Fruit fly (Drosophila melanogaster) whole organism, wandering third instar larva: ENCODE data around the gene CG11030.

Source experiments
- Abd-B ChIP-seq: fragments of >200 bp; optimal IDR thresholded peaks from 2 replicates; lab custom pipeline; 2017; ENCODE audit warnings: missing biosample characterization, missing genetic modification characterization
- CG9705 ChIP-seq: fragments of 200-800 bp; sonication (Bioruptor generic); optimal IDR thresholded peaks from 2 replicates; lab custom pipeline; 2018; ENCODE audit warnings: missing biosample characterization, mild to moderate bottlenecking, missing genetic modification characterization
- CrebA ChIP-seq: fragments of 200-800 bp; sonication (Bioruptor generic); optimal IDR thresholded peaks from 2 replicates; lab custom pipeline; 2016; ENCODE audit warnings: missing biosample characterization, mild to moderate bottlenecking, missing genetic modification characterization, borderline replicate concordance
- Dfd ChIP-seq: fragments of >200 bp; optimal IDR thresholded peaks from 2 replicates; lab custom pipeline; 2017; ENCODE audit warnings: missing biosample characterization, missing genetic modification characterization
- Dif ChIP-seq: fragments of 200-275, 200-300 bp; sonication (Bioruptor generic); optimal IDR thresholded peaks from 2 replicates; lab custom pipeline; 2018; ENCODE audit warnings: missing biosample characterization, missing genetic modification characterization; ENCODE audit not compliant: partially characterized antibody
- GATAd ChIP-seq: sonication (Bioruptor generic); optimal IDR thresholded peaks from 2 replicates; lab custom pipeline; 2016; ENCODE audit warnings: missing biosample characterization, missing genetic modification characterization
- HLH106 ChIP-seq: fragments of 200-800 bp; optimal IDR thresholded peaks from 3 replicates; lab custom pipeline; 2019; ENCODE audit warnings: missing biosample characterization, mild to moderate bottlenecking, missing genetic modification characterization, moderate library complexity
- Hnf4 ChIP-seq: fragments of 200-800 bp; sonication (Bioruptor generic); optimal IDR thresholded peaks from 2 replicates; lab custom pipeline; 2016; ENCODE audit warnings: missing biosample characterization, mild to moderate bottlenecking, missing genetic modification characterization
- Hr78 ChIP-seq: fragments of >200 bp; optimal IDR thresholded peaks from 2 replicates; lab custom pipeline; 2017; ENCODE audit warnings: missing biosample characterization, missing genetic modification characterization
- Hr83 ChIP-seq: fragments of 200-300 bp; sonication (Bioruptor generic); optimal IDR thresholded peaks from 2 replicates; lab custom pipeline; 2016; ENCODE audit warnings: missing biosample characterization, mild to moderate bottlenecking, missing genetic modification characterization, moderate library complexity; ENCODE audit not compliant: poor library complexity, severe bottlenecking
- Jra ChIP-seq: sonication (Bioruptor generic); optimal IDR thresholded peaks from 2 replicates; lab custom pipeline; 2016; ENCODE audit warnings: missing biosample characterization, missing genetic modification characterization
- Mio ChIP-seq: sonication (Bioruptor generic); optimal IDR thresholded peaks from 2 replicates; lab custom pipeline; 2016; ENCODE audit warnings: missing biosample characterization, missing genetic modification characterization
- Myc ChIP-seq: fragments of >200 bp; optimal IDR thresholded peaks from 2 replicates; lab custom pipeline; 2017
- N ChIP-seq: fragments of >200 bp; optimal IDR thresholded peaks from 2 replicates; lab custom pipeline; 2018; ENCODE audit warnings: missing biosample characterization, missing external identifiers, missing genetic modification characterization
- OdsH ChIP-seq: fragments of 200-800 bp; sonication (Bioruptor generic); optimal IDR thresholded peaks from 2 replicates; lab custom pipeline; 2016; ENCODE audit warnings: missing biosample characterization, mild to moderate bottlenecking, missing genetic modification characterization
- Rel ChIP-seq, 2 experiments: fragments of 200-800 bp; sonication (Bioruptor generic) in 1 of 2; optimal IDR thresholded peaks; 2 replicates in 1 of 2; 3 replicates in 1 of 2; lab custom pipeline; 2016 to 2019; ENCODE audit warnings: mild to moderate bottlenecking in 2 of 2, missing biosample characterization in 2 of 2, missing genetic modification characterization in 2 of 2, moderate library complexity in 1 of 2
- Sp1 ChIP-seq: fragments of 200-800 bp; sonication (Bioruptor generic); optimal IDR thresholded peaks from 3 replicates; lab custom pipeline; 2019; ENCODE audit warnings: missing biosample characterization, mild to moderate bottlenecking, missing genetic modification characterization, moderate library complexity
- br ChIP-seq: fragments of 200-800 bp; sonication (Bioruptor generic); optimal IDR thresholded peaks from 2 replicates; lab custom pipeline; 2016; ENCODE audit warnings: missing biosample characterization, missing genetic modification characterization
- dl ChIP-seq, 2 experiments: fragments of 175-275, 200-275 bp in 1 of 2; fragments of 200-275 bp in 1 of 2; sonication (Bioruptor generic); optimal IDR thresholded peaks; lab custom pipeline; 2018; ENCODE audit warnings: mild to moderate bottlenecking in 2 of 2, missing biosample characterization in 2 of 2, missing genetic modification characterization in 2 of 2, moderate library complexity in 2 of 2; ENCODE audit not compliant: partially characterized antibody in 2 of 2, insufficient read depth in 1 of 2
- dmrt93B ChIP-seq: fragments of 200-800 bp; sonication (Bioruptor generic); optimal IDR thresholded peaks from 2 replicates; lab custom pipeline; 2018; ENCODE audit warnings: missing biosample characterization, mild to moderate bottlenecking, missing genetic modification characterization
- ey ChIP-seq: fragments of 200-800 bp; sonication (Bioruptor generic); optimal IDR thresholded peaks from 2 replicates; lab custom pipeline; 2016; ENCODE audit warnings: missing biosample characterization, missing genetic modification characterization
- foxo ChIP-seq, 2 experiments: fragments of 200-800 bp; sonication (Bioruptor generic); optimal IDR thresholded peaks; 2 replicates in 1 of 2; 3 replicates in 1 of 2; lab custom pipeline; 2016 to 2017; ENCODE audit warnings: missing biosample characterization in 2 of 2, missing genetic modification characterization in 2 of 2
- fru ChIP-seq: fragments of 200-800 bp; sonication (Bioruptor generic); optimal IDR thresholded peaks from 3 replicates; lab custom pipeline; 2016; ENCODE audit warnings: missing biosample characterization, mild to moderate bottlenecking, missing genetic modification characterization
- h ChIP-seq: fragments of 200-800 bp; sonication (Bioruptor generic); optimal IDR thresholded peaks from 3 replicates; lab custom pipeline; 2016; ENCODE audit warnings: missing biosample characterization, mild to moderate bottlenecking, missing genetic modification characterization
- jim ChIP-seq: fragments of 175-275, 200-325 bp; sonication (Bioruptor generic); optimal IDR thresholded peaks from 2 replicates; lab custom pipeline; 2016; ENCODE audit warnings: missing biosample characterization, mild to moderate bottlenecking, missing genetic modification characterization
- lola ChIP-seq: fragments of >200 bp; optimal IDR thresholded peaks from 2 replicates; lab custom pipeline; 2017; ENCODE audit warnings: missing biosample characterization, missing genetic modification characterization
- pan ChIP-seq: fragments of >200 bp; optimal IDR thresholded peaks from 2 replicates; lab custom pipeline; 2017
- psq ChIP-seq: fragments of 200-800 bp; sonication (Bioruptor generic); optimal IDR thresholded peaks from 3 replicates; lab custom pipeline; 2017; ENCODE audit warnings: missing biosample characterization, mild to moderate bottlenecking, missing genetic modification characterization, moderate library complexity
- rgr ChIP-seq: fragments of 200-800 bp; sonication (Bioruptor generic); optimal IDR thresholded peaks from 3 replicates; lab custom pipeline; 2016; ENCODE audit warnings: missing biosample characterization, mild to moderate bottlenecking, missing genetic modification characterization
- sage ChIP-seq: fragments of 200-800 bp; sonication (Bioruptor generic); optimal IDR thresholded peaks from 2 replicates; lab custom pipeline; 2016; ENCODE audit warnings: missing biosample characterization, mild to moderate bottlenecking, missing genetic modification characterization
- sv ChIP-seq: fragments of 200-800 bp; sonication (Bioruptor generic); optimal IDR thresholded peaks from 3 replicates; lab custom pipeline; 2016; ENCODE audit warnings: missing biosample characterization, missing genetic modification characterization
- tai ChIP-seq: sonication (Bioruptor generic); optimal IDR thresholded peaks from 2 replicates; lab custom pipeline; 2016; ENCODE audit warnings: missing biosample characterization, missing genetic modification characterization
- usp ChIP-seq: fragments of >200 bp; optimal IDR thresholded peaks from 2 replicates; lab custom pipeline; 2017; ENCODE audit warnings: missing biosample characterization, missing genetic modification characterization
- woc ChIP-seq: sonication (Bioruptor generic); optimal IDR thresholded peaks from 2 replicates; lab custom pipeline; 2016; ENCODE audit warnings: missing biosample characterization, mild to moderate bottlenecking, missing genetic modification characterization

The CG11030 gene

DNA sequence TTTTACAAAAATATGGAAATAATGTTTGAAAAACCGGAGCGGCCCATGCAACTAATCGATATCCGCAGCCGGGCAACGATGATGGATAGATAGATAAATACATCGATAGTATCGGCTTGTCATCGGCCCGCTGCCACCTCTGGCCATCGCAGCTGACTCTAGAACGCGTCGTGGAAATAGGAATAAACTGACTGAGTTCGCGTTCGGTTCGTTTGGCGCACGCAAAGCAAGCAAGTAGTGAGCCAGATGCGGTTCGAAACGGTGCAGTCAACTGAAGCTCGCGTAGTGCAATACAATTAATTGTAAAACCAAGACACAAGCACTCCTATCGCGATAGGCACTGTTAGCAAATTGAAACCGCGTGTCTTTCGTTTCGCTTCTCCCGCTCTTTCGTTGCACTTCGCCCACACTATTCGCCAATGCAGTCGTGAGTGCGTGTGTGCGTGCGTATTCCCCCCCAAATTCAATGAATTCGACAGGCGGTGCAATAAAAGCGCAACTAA is at the start of gene CG11030:
CG11030 (plus strand) TSS at position 136 of the 503 bp plus-strand sequence.
- peak; percentile 84 for TF ChIP-seq psq (GFP tag; lab: Kevin White, UChicago)
- TF ChIP-seq Hr83 (GFP tag; lab: Kevin White, UChicago): peak; percentile 79
- no peak for TF ChIP-seq dmrt93B (GFP tag; lab: Kevin White, UChicago)
- no peak for TF ChIP-seq CrebA
- TF ChIP-seq h (GFP tag; lab: Kevin White, UChicago): peak; percentile 8

DNA sequence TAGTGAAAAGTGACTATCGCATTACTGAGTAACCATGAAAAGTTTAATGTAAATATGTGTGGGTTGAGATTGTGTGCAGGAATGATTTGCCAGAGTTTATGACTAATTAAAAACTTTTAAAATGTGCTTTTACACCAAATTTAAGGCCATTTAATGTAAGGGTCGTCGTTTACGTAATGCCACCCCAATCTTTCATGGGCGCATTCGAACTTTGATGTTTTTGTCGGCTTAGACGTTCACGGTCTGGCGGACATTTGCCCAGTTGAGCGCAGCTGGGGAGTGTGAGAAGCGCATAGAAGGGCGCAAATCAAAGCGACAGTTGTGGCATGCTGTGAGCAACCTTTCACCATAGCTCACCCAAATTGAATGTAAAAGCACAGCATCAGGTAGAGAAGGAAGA is 46.2 kb upstream of the CG11030 start, which contains the start of gene CG12511:
CG12511 (plus strand) TSS at position 301 of the 400 bp plus-strand sequence.
- no peak for TF ChIP-seq GATAd (GFP tag; lab: Kevin White, UChicago)
- TF ChIP-seq Hr83 (GFP tag; lab: Kevin White, UChicago): no peak
- no peak for TF ChIP-seq fru (GFP tag; lab: Kevin White, UChicago)
- TF ChIP-seq dl (GFP tag; optimal IDR thresholded peaks at IDR 0.05; lab: Kevin White, UChicago; ENCODE audit: insufficient read depth in 1 of 2, partially characterized antibody in 2 of 2): no peak

DNA sequence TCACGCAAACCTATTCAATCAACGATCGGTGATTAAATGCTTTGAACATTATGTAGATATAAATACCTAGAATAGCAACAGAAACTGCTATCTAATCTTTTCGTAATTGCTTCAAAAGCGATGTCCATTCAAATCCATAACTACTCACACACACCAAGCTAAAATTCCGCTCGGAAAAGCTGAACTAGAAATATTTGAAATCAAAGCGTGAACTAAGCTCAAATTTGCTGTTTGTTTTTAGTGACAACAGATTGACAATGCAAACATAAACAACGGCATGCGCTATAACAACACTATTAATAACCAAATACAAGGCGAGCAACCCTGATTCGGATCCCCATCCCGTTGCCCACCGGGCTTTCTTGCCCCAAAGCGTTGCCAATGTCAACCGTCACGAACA is 18.4 kb upstream of the CG11030 start, which contains the start of gene CG7236:
CG7236 (plus strand) TSS at position 301 of the 400 bp plus-strand sequence.
- TF ChIP-seq Rel (GFP tag; optimal IDR thresholded peaks at IDR 0.05; lab: Kevin White, UChicago) (no peak), Rel (tag; optimal IDR thresholded peaks at IDR 0.05; lab: Kevin White, UChicago) (no peak), Hr83 (GFP tag; lab: Kevin White, UChicago) (no peak), pan (no peak), rgr (GFP tag; lab: Kevin White, UChicago) (no peak), jim (GFP tag; lab: Kevin White, UChicago) (no peak), Dif (GFP tag; lab: Kevin White, UChicago) (no peak), lola (GFP tag; lab: Kevin White, UChicago) (no peak), Dfd (GFP tag; lab: Kevin White, UChicago) (no peak), Jra (GFP tag; lab: Kevin White, UChicago) (no peak), Abd-B (GFP tag; lab: Kevin White, UChicago) (no peak), dmrt93B (GFP tag; lab: Kevin White, UChicago) (no peak), Mio (GFP tag; lab: Kevin White, UChicago) (no peak), tai (no peak), Hr78 (no peak), N (GFP tag; lab: Kevin White, UChicago) (no peak)
- TF ChIP-seq, all 38 proteins: peak for 0

DNA sequence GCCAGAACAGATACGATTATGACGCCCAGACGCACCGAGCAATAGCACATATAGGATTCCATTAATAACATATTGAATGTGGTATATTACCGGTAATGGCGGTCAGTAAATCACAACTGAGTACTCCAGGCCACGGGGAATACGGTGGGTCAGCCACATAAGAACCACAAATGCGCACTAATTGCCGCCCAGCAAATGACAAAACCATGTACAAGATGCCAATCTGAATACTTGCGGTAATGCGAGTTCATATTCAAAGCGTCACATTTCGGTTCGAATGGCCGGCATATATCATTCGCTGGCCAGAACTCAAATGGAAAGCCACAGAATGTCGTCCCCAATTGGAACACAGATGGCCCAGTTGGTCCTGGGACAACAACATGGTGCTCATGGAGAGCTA is 7.9 kb upstream of the CG11030 start, which contains the start of the genes CG14007 and CG34011:
CG14007 (minus strand) TSS at position 101 of the 400 bp plus-strand sequence.
CG34011 (plus strand) TSS at position 122 of the 400 bp plus-strand sequence.
- TF ChIP-seq sage (GFP tag; lab: Kevin White, UChicago) (no peak), Dfd (GFP tag; lab: Kevin White, UChicago) (no peak), GATAd (GFP tag; lab: Kevin White, UChicago) (no peak), N (GFP tag; lab: Kevin White, UChicago) (no peak), HLH106 (no peak), foxo (GFP tag; optimal IDR thresholded peaks at IDR 0.05; lab: Kevin White, UChicago) (no peak), OdsH (GFP tag; lab: Kevin White, UChicago) (no peak), Hnf4 (GFP tag; lab: Kevin White, UChicago) (no peak), Rel (GFP tag; optimal IDR thresholded peaks at IDR 0.05; lab: Kevin White, UChicago) (no peak), Rel (tag; optimal IDR thresholded peaks at IDR 0.05; lab: Kevin White, UChicago) (no peak), Hr78 (no peak), Sp1 (no peak), fru (GFP tag; lab: Kevin White, UChicago) (no peak), woc (GFP tag; lab: Kevin White, UChicago) (no peak)
- TF ChIP-seq, all 38 proteins: peak for 0

DNA sequence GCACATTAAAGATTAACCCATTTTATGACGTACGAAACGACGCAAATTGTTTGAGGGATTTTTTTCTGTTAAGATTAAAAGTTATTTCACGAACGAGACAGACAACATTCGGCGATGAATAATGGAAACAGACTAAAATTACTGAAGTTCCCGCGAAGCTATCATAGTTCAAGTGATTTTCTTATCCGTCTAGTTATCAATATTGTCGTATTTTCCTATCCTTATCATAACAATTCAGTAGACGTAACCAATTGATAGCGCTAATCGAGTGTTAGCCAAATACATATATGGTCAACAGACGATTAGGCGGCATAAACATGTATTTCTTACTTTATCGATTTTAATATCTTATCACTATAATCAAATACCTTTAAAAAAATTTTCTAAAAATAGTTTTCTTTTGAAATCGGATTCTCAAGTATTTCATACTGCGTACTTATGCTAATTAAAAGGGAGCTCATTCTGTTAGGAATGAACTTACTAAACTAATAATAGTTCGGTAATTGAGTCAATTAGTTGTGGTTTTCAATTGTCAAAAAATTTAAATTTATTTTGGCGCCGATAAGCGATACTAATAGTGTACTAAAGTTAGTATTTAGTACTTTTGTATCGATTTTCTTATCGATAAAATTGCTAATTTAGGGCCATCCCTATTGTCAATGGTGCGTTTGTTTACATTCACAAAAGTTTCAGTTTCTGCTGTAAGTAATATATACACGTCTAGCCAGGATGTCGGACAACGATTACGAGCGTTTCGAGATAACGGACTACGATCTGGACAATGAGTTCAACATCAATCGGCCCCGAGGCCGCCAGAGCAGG is 3.8 kb upstream of the CG11030 start, which contains the start of the genes CG11149 and sip1:
CG11149 (minus strand) TSS at position 493 of the 822 bp plus-strand sequence.
sip1 (plus strand) TSS at position 645 of the 822 bp plus-strand sequence.
- no peak for TF ChIP-seq Hnf4 (GFP tag; lab: Kevin White, UChicago)
- TF ChIP-seq lola (GFP tag; lab: Kevin White, UChicago): no peak
- no peak for TF ChIP-seq Hr78
- no peak for TF ChIP-seq tai
- no peak for TF ChIP-seq sage (GFP tag; lab: Kevin White, UChicago)
- no peak for TF ChIP-seq pan
- no peak for TF ChIP-seq rgr (GFP tag; lab: Kevin White, UChicago)
- no peak for TF ChIP-seq usp (GFP tag; lab: Kevin White, UChicago)
- TF ChIP-seq Rel (GFP tag; optimal IDR thresholded peaks at IDR 0.05; lab: Kevin White, UChicago): no peak
- TF ChIP-seq Rel (tag; optimal IDR thresholded peaks at IDR 0.05; lab: Kevin White, UChicago): peak; percentile 14
- no peak for TF ChIP-seq GATAd (GFP tag; lab: Kevin White, UChicago)
- no peak for TF ChIP-seq Sp1
- TF ChIP-seq woc (GFP tag; lab: Kevin White, UChicago): no peak
- no peak for TF ChIP-seq sv
- TF ChIP-seq OdsH (GFP tag; lab: Kevin White, UChicago): no peak
- TF ChIP-seq dmrt93B (GFP tag; lab: Kevin White, UChicago): no peak
- peak; percentile 18 for TF ChIP-seq br
- TF ChIP-seq Jra (GFP tag; lab: Kevin White, UChicago): no peak
- no peak for TF ChIP-seq dl (GFP tag; optimal IDR thresholded peaks at IDR 0.05; lab: Kevin White, UChicago; ENCODE audit: insufficient read depth in 1 of 2, partially characterized antibody in 2 of 2)
- no peak for TF ChIP-seq foxo (GFP tag; optimal IDR thresholded peaks at IDR 0.05; lab: Kevin White, UChicago)
- TF ChIP-seq CG9705: no peak
- TF ChIP-seq Dfd (GFP tag; lab: Kevin White, UChicago): no peak
- TF ChIP-seq ey (GFP tag; lab: Kevin White, UChicago): no peak
- TF ChIP-seq N (GFP tag; lab: Kevin White, UChicago): no peak
- peak; percentile 15 for TF ChIP-seq Myc (lab: Kevin White, UChicago)
